Fruit fly (Drosophila melanogaster): Measurements from ENCODE around the gene Six4.

The Six4 gene

dm6 chr3L:20771891-20772646, 20.5 kb downstream of the Six4 start (continued):
- TF ChIP-seq CG12391 (tag; optimal IDR thresholded peaks at IDR 0.05): peak; percentile 84
- peak; percentile 73 for TF ChIP-seq Dbx (GFP tag; IDR thresholded peaks at IDR 0.05)
- no peak for TF ChIP-seq ac (GFP tag; optimal IDR thresholded peaks at IDR 0.05)
- no peak for TF ChIP-seq hbn (GFP tag; IDR thresholded peaks at IDR 0.05; ENCODE audit: partially characterized antibody)
- peak; percentile 88 for TF ChIP-seq lab (GFP tag; optimal IDR thresholded peaks at IDR 0.05)
- TF ChIP-seq ATbp (GFP tag; optimal IDR thresholded peaks at IDR 0.05): peak; percentile 81
- peak; percentile 24 for TF ChIP-seq Ets97D (GFP tag; optimal IDR thresholded peaks at IDR 0.05)
- TF ChIP-seq Hr3 (GFP tag; optimal IDR thresholded peaks at IDR 0.05): peak; percentile 56
- peak; percentile 50 for TF ChIP-seq schlank (tag; optimal IDR thresholded peaks at IDR 0.05)
- TF ChIP-seq CG8924 (tag; optimal IDR thresholded peaks at IDR 0.05): peak; percentile 74
- TF ChIP-seq bsh (GFP tag; optimal IDR thresholded peaks at IDR 0.05): peak; percentile 2 to 82
- peak; percentile 75 for TF ChIP-seq CG7786 (GFP tag; optimal IDR thresholded peaks at IDR 0.05)
- TF ChIP-seq Chrac-16 (GFP tag; optimal IDR thresholded peaks at IDR 0.05): peak; percentile 73
- TF ChIP-seq CG9932 (GFP tag; IDR thresholded peaks at IDR 0.05): peak; percentile 69
- TF ChIP-seq CG30431 (GFP tag; optimal IDR thresholded peaks at IDR 0.05): peak; percentile 48
- peak; percentile 64 for TF ChIP-seq CG13123 (GFP tag; optimal IDR thresholded peaks at IDR 0.05)
- peak; percentile 70 for TF ChIP-seq grau (tag; optimal IDR thresholded peaks at IDR 0.05)
- TF ChIP-seq Mrtf (GFP tag; IDR thresholded peaks at IDR 0.05): peak; percentile 57; the same call in 1 of the 3 replicates
- TF ChIP-seq zfh1 (GFP tag; IDR thresholded peaks at IDR 0.05): peak; percentile 79
- peak; percentile 85 for TF ChIP-seq CG17829 (tag; optimal IDR thresholded peaks at IDR 0.05)
- TF ChIP-seq btn (GFP tag; optimal IDR thresholded peaks at IDR 0.05): peak; percentile 65
- peak; percentile 55 for TF ChIP-seq ttk (GFP tag; IDR thresholded peaks at IDR 0.05)
- TF ChIP-seq pita (GFP tag; optimal IDR thresholded peaks at IDR 0.05): no peak
- TF ChIP-seq ash1 (GFP tag; optimal IDR thresholded peaks at IDR 0.05): peak; percentile 52
- peak; percentile 85 for TF ChIP-seq CG30403 (GFP tag; optimal IDR thresholded peaks at IDR 0.05)
- peak; percentile 77 for TF ChIP-seq NFAT (GFP tag; IDR thresholded peaks at IDR 0.05)
- TF ChIP-seq MESR4 (GFP tag; optimal IDR thresholded peaks at IDR 0.05): peak; percentile 60
- TF ChIP-seq YL-1 (GFP tag; optimal IDR thresholded peaks at IDR 0.05): peak; percentile 40
- TF ChIP-seq sob (GFP tag; IDR thresholded peaks at IDR 0.05): peak; percentile 59
- TF ChIP-seq CG12071 (GFP tag; optimal IDR thresholded peaks at IDR 0.05): peak; percentile 85
- TF ChIP-seq tll (GFP tag; optimal IDR thresholded peaks at IDR 0.05): no peak
- TF ChIP-seq Usf (GFP tag; optimal IDR thresholded peaks at IDR 0.05): peak; percentile 40
- TF ChIP-seq CG17328 (GFP tag; IDR thresholded peaks at IDR 0.05): peak; percentile 85
- TF ChIP-seq Nf-YB (GFP tag; optimal IDR thresholded peaks at IDR 0.05): peak; percentile 51
- peak; percentile 42; the same call in 1 of the 2 replicates for TF ChIP-seq CG10321 (GFP tag; IDR thresholded peaks at IDR 0.05)
- peak; percentile 49 for TF ChIP-seq disco-r (GFP tag; optimal IDR thresholded peaks at IDR 0.05)
- TF ChIP-seq tgo (GFP tag; IDR thresholded peaks at IDR 0.05): peak; percentile 76
- TF ChIP-seq hkb (optimal IDR thresholded peaks at IDR 0.05): no peak
- TF ChIP-seq hkb (GFP tag; IDR thresholded peaks at IDR 0.05): peak; percentile 94
- peak; percentile 66 for TF ChIP-seq Nf-YA (GFP tag; IDR thresholded peaks at IDR 0.05)
- peak; percentile 71 for TF ChIP-seq tin (GFP tag; optimal IDR thresholded peaks at IDR 0.05)
- TF ChIP-seq gsb (GFP tag; IDR thresholded peaks at IDR 0.05): peak; percentile 57
- peak; percentile 73 for TF ChIP-seq CG2875 (GFP tag; optimal IDR thresholded peaks at IDR 0.05)
- TF ChIP-seq CG8290 (GFP tag; optimal IDR thresholded peaks at IDR 0.05): peak; percentile 45
- TF ChIP-seq CG8290 (tag; optimal IDR thresholded peaks at IDR 0.05): peak; percentile 5 to 86
- TF ChIP-seq CG32532 (GFP tag; IDR thresholded peaks at IDR 0.05): peak; percentile 89
- TF ChIP-seq ind (GFP tag; optimal IDR thresholded peaks at IDR 0.05): peak; percentile 75
- TF ChIP-seq CG31441 (GFP tag; IDR thresholded peaks at IDR 0.05): peak; percentile 81
- TF ChIP-seq CG6765 (GFP tag; optimal IDR thresholded peaks at IDR 0.05): peak; percentile 42
- TF ChIP-seq Hmx (GFP tag; optimal IDR thresholded peaks at IDR 0.05): peak; percentile 37

Measured in whole organism, embryonic.